Fruit fly (Drosophila melanogaster): ENCODE results near the gene Gr85a.

Gene Gr85a

dm6 chr3R:9996689-9997213 is at the start of gene Gr85a, which contains the start of gene Spn85F:
Gene Gr85a (minus strand): TSS chr3R:9996789.
Gene Spn85F (plus strand): TSS chr3R:9997163.
- TF ChIP-seq CTCF (optimal IDR thresholded peaks at IDR 0.05) (no peak), CG8478 (optimal IDR thresholded peaks at IDR 0.05) (no peak)

dm6 chr3R:10045343-10045742 is 48.8 kb upstream of the Gr85a start, which contains the start of the genes CG11722 and mtTFB2:
Gene CG11722 (minus strand): TSS chr3R:10045542.
Gene mtTFB2 (plus strand): TSS chr3R:10045574.
- no peak for TF ChIP-seq CTCF (optimal IDR thresholded peaks at IDR 0.05)
- TF ChIP-seq CG8478 (optimal IDR thresholded peaks at IDR 0.05), result no peak

DNA sequence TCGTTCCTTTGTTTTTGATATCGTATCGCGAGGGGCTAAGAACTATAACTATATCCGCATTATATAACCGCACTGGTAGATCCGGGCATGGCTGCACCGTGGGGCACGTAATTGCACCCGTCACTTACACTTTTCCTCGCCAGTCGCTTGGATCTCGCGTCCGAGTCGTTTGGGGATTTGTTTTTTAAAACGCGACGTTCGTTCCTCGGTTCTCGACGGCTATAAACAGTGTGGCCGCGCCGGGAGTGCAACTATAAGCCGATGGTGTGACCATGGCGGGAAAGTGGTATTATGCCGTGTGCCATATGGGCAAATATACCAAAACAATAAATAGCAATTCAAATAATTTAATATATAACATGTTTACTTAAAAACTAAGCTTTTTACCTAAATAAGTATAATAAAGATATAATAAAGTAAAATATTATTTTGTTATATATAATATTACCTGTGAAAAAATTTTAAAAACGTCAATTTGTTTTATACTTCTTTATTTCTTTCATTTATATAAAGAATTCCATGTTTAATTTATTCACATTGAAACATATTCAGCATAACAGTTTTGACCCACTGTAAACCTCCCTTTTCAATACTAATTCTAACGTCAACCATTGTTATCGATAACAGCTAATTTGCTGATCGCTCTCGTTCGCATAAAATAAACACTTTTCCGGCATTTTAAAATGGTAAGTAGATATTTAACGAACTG is 46.2 kb upstream of the Gr85a start, which contains the start of the genes Mical and CG3909:
Mical (minus strand) TSS at position 232 of the 709 bp plus-strand sequence.
CG3909 (plus strand) TSS at position 607 of the 709 bp plus-strand sequence.
- no peak for TF ChIP-seq CG8478 (optimal IDR thresholded peaks at IDR 0.05)
- TF ChIP-seq CTCF (optimal IDR thresholded peaks at IDR 0.05), result no peak

- TF ChIP-seq CG8478 (optimal IDR thresholded peaks at IDR 0.05) (no peak), CTCF (optimal IDR thresholded peaks at IDR 0.05) (no peak)
Measured at dm6 chr3R:10042024-10042663, 45.6 kb upstream of the Gr85a start.

- no peak for TF ChIP-seq CTCF (optimal IDR thresholded peaks at IDR 0.05)
Measured at dm6 chr3R:10040505-10040904, 43.9 kb upstream of the Gr85a start.

DNA sequence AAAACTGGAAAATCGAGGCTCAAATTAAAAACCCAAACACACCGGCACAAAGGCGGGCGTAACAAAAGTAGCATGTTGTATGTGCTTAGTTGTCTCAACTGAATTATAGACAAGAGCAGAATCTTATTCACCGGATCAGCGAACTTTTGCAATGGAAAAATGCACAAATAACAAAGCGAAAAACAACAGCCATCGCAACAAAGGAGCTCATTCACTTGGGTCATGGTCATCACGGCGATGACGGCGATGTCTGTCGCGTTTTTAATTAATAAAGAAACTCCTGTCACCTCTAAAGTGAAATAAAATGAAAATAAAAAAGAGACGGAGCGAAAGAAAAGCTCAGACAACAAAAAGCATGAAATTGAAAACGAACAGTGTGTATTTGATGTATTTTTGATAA is 42.6 kb upstream of the Gr85a start:
- TF ChIP-seq CG8478 (optimal IDR thresholded peaks at IDR 0.05) (no peak), CTCF (optimal IDR thresholded peaks at IDR 0.05) (no peak)

- TF ChIP-seq CG8478 (optimal IDR thresholded peaks at IDR 0.05) (no peak), CTCF (optimal IDR thresholded peaks at IDR 0.05) (no peak)
Measured at dm6 chr3R:10035765-10036164, 39.2 kb upstream of the Gr85a start.

DNA sequence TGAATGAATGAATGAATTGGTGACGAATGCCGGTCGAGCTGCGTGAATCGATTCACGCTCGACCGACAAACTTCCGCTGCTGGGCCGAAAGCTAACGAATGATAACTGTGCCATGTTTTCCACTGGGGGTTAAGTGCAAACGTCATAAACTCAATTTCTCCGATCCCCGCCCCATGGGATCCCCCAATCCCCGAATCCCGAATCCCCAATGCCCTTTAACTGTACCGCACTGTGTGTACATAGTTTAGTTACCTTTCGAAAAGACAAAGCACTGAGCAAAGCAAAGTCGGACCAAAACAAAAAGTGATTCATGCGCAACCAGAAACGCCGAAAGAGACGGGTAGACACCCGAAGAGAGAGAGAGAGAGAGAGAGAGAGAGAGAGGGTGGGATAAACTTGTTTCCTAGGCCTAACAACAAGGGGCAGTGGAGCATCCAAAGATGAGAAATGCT is 38.4 kb upstream of the Gr85a start:
- no peak for TF ChIP-seq CTCF (optimal IDR thresholded peaks at IDR 0.05)
- no peak for TF ChIP-seq CG8478 (optimal IDR thresholded peaks at IDR 0.05)

dm6 chr3R:10032951-10033720 is 36.5 kb upstream of the Gr85a start:
- TF ChIP-seq CG8478 (optimal IDR thresholded peaks at IDR 0.05), result no peak
- no peak for TF ChIP-seq CTCF (optimal IDR thresholded peaks at IDR 0.05)

- TF ChIP-seq CG8478 (optimal IDR thresholded peaks at IDR 0.05) (no peak), CTCF (optimal IDR thresholded peaks at IDR 0.05) (no peak)
Measured at dm6 chr3R:10031480-10031879, 34.9 kb upstream of the Gr85a start.

DNA sequence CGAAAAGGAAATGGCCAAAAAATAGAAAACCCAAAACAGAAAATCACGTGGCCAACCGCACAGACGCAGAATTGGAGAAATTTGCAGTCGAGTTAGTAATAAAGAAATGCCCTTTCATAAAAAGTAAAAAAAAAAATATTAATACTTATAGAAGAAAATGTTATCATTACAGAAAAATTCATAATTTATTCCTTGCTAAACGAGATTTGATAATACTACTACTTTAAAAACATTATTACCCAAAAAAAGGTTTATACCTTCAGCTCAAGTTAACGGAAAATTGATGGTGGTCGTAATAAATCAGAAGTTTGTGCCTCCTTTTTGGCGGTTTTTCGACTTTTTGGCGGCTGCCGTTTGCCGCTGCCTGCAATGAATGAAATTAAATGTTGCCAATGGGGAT is 31.8 kb upstream of the Gr85a start:
- TF ChIP-seq CTCF (optimal IDR thresholded peaks at IDR 0.05), result no peak
- TF ChIP-seq CG8478 (optimal IDR thresholded peaks at IDR 0.05), result no peak

dm6 chr3R:10025050-10025449 is 28.5 kb upstream of the Gr85a start, which contains the start of gene CG31407:
Gene CG31407 (minus strand): TSS chr3R:10025150.
- TF ChIP-seq CG8478 (optimal IDR thresholded peaks at IDR 0.05) (no peak), CTCF (optimal IDR thresholded peaks at IDR 0.05) (no peak)

- no peak for TF ChIP-seq CG8478 (optimal IDR thresholded peaks at IDR 0.05)
- TF ChIP-seq CTCF (optimal IDR thresholded peaks at IDR 0.05), result no peak
Measured at dm6 chr3R:10024032-10024712, 27.6 kb upstream of the Gr85a start.

- TF ChIP-seq CG8478 (optimal IDR thresholded peaks at IDR 0.05) (no peak), CTCF (optimal IDR thresholded peaks at IDR 0.05) (peak; percentile 15 to 33)
Measured at dm6 chr3R:10001174-10001789, 4.7 kb upstream of the Gr85a start, which contains the start of gene CG5359. Gene CG5359 (minus strand): TSS chr3R:10001276.

Measured in S2 (cell line).